Worm (Caenorhabditis elegans): ENCODE data around the gene T03F6.6.

The T03F6.6 gene

ce11 chrIII:13339672-13340071 lies 40.4 kb downstream of the T03F6.6 start, which contains the start of gene F53A2.3:
TSS of gene F53A2.3 (minus strand) at chrIII:13339772.
- no peak for TF ChIP-seq nhr-76 (tag; optimal IDR thresholded peaks at IDR 0.05)
- TF ChIP-seq R02D3.7 (tag; optimal IDR thresholded peaks at IDR 0.05) = no peak
- no peak for TF ChIP-seq aly-2 (tag; optimal IDR thresholded peaks at IDR 0.05)
- TF ChIP-seq nhr-25 (tag; optimal IDR thresholded peaks at IDR 0.05) = no peak
- no peak for TF ChIP-seq fkh-2 (tag; optimal IDR thresholded peaks at IDR 0.05)
- no peak for TF ChIP-seq elt-1 (tag; optimal IDR thresholded peaks at IDR 0.05)
- TF ChIP-seq ZK546.5 (tag; optimal IDR thresholded peaks at IDR 0.05) = no peak
- no peak for TF ChIP-seq nhr-28 (tag; optimal IDR thresholded peaks at IDR 0.05)
- no peak for TF ChIP-seq eor-1 (tag; optimal IDR thresholded peaks at IDR 0.05)
- no peak for TF ChIP-seq nfya-1 (tag; optimal IDR thresholded peaks at IDR 0.05; ENCODE audit: insufficient read depth)
- no peak for TF ChIP-seq sea-2 (GFP tag; optimal IDR thresholded peaks at IDR 0.05)
- TF ChIP-seq nhr-77 (tag; optimal IDR thresholded peaks at IDR 0.05) = no peak
- no peak for TF ChIP-seq lin-15B (tag; optimal IDR thresholded peaks at IDR 0.05)
- no peak for TF ChIP-seq mml-1 (tag; optimal IDR thresholded peaks at IDR 0.05)
- no peak for TF ChIP-seq egl-5 (tag; optimal IDR thresholded peaks at IDR 0.05)
- TF ChIP-seq nhr-23 (tag; optimal IDR thresholded peaks at IDR 0.05) = no peak
- no peak for TF ChIP-seq ceh-28 (tag; optimal IDR thresholded peaks at IDR 0.05)
- TF ChIP-seq daf-12 (tag; optimal IDR thresholded peaks at IDR 0.05) = no peak

ce11 chrIII:13333754-13334153 lies 46.3 kb downstream of the T03F6.6 start, which contains the start of gene sdz-20:
TSS of gene sdz-20 (plus strand) at chrIII:13334054.
- TF ChIP-seq ceh-9 (tag; optimal IDR thresholded peaks at IDR 0.05) (no peak), nhr-12 (tag; optimal IDR thresholded peaks at IDR 0.05) (no peak), sea-2 (GFP tag; optimal IDR thresholded peaks at IDR 0.05) (no peak), ceh-16 (tag; optimal IDR thresholded peaks at IDR 0.05) (no peak)

- TF ChIP-seq aly-2 (tag; optimal IDR thresholded peaks at IDR 0.05) = no peak
- no peak for TF ChIP-seq lsy-12 (tag; optimal IDR thresholded peaks at IDR 0.05)
- TF ChIP-seq nhr-76 (tag; optimal IDR thresholded peaks at IDR 0.05) = no peak
- no peak for TF ChIP-seq ceh-82 (tag; optimal IDR thresholded peaks at IDR 0.05)
- no peak for TF ChIP-seq mml-1 (tag; optimal IDR thresholded peaks at IDR 0.05)
Observed at ce11 chrIII:13328911-13329310, 51.2 kb downstream of the T03F6.6 start.
